Fruit fly (Drosophila melanogaster) whole organism, embryonic: ENCODE measurements around the gene Nthl1.

Experiments used
- Antp ChIP-seq: fragments of 200-800 bp; sonication (Bioruptor generic); optimal IDR thresholded peaks from 3 replicates; lab custom pipeline; 2016; ENCODE audit warnings: missing biosample characterization, missing genetic modification characterization
- CG10209 ChIP-seq: fragments of 200-800 bp; sonication (Bioruptor generic); optimal IDR thresholded peaks from 3 replicates; lab custom pipeline; 2017; ENCODE audit warnings: missing biosample characterization, mild to moderate bottlenecking, missing genetic modification characterization, missing genetic modification reagents
- CG10321 ChIP-seq: fragments of 200-800 bp; sonication (Bioruptor generic); IDR thresholded peaks from 2 replicates; pipeline ENCODE4 v1.3.6; 2022; ENCODE audit warnings: missing biosample characterization, missing genetic modification characterization
- CG11504 ChIP-seq: fragments of 200-800 bp; sonication (Bioruptor generic); optimal IDR thresholded peaks from 3 replicates; lab custom pipeline; 2019; ENCODE audit warnings: missing biosample characterization, mild to moderate bottlenecking, missing genetic modification characterization, moderate library complexity
- CG11560 ChIP-seq: fragments of 200-800 bp; sonication (Bioruptor generic); IDR thresholded peaks from 3 replicates; pipeline ENCODE4 v1.3.6; 2022; ENCODE audit warnings: missing biosample characterization, missing genetic modification characterization
- CG12219 ChIP-seq: fragments of 200-800 bp; sonication (Bioruptor generic); optimal IDR thresholded peaks from 3 replicates; lab custom pipeline; 2018; ENCODE audit warnings: missing biosample characterization, mild to moderate bottlenecking, missing genetic modification characterization
- CG12236 ChIP-seq: fragments of 200-800 bp; sonication (Bioruptor generic); optimal IDR thresholded peaks from 2 replicates; lab custom pipeline; 2016; ENCODE audit warnings: missing biosample characterization, missing genetic modification characterization
- CG16863 ChIP-seq: fragments of 200-800 bp; sonication (Bioruptor generic); optimal IDR thresholded peaks from 3 replicates; lab custom pipeline; 2016; ENCODE audit warnings: missing biosample characterization, missing genetic modification characterization
- CG17328 ChIP-seq: fragments of 200-800 bp; sonication (Bioruptor generic); IDR thresholded peaks from 2 replicates; pipeline ENCODE4 v1.3.6; 2022; ENCODE audit warnings: missing biosample characterization, missing genetic modification characterization
- CG18262 ChIP-seq: fragments of 200-800 bp; optimal IDR thresholded peaks from 3 replicates; lab custom pipeline; 2019; ENCODE audit warnings: missing biosample characterization, mild to moderate bottlenecking, missing genetic modification characterization, moderate library complexity
- CG2712 ChIP-seq: fragments of 200-800 bp; optimal IDR thresholded peaks from 3 replicates; lab custom pipeline; 2019; ENCODE audit warnings: missing biosample characterization, mild to moderate bottlenecking, missing genetic modification characterization, moderate library complexity
- CG31365 ChIP-seq: fragments of 200-800 bp; sonication (Bioruptor generic); optimal IDR thresholded peaks from 2 replicates; lab custom pipeline; 2018; ENCODE audit warnings: missing biosample characterization, mild to moderate bottlenecking, missing genetic modification characterization
- CG3995 ChIP-seq: fragments of 200-800 bp; sonication (Bioruptor generic); optimal IDR thresholded peaks from 3 replicates; lab custom pipeline; 2016; ENCODE audit warnings: missing biosample characterization, missing genetic modification characterization
- CG42726 ChIP-seq: fragments of 200-800 bp; sonication (Bioruptor generic); IDR thresholded peaks from 2 replicates; pipeline ENCODE4 v1.3.6; 2022; ENCODE audit warnings: missing biosample characterization, missing genetic modification characterization; ENCODE audit not compliant: partially characterized antibody
- CG4328 ChIP-seq: fragments of 200-800 bp; sonication (Bioruptor generic); optimal IDR thresholded peaks from 3 replicates; lab custom pipeline; 2017; ENCODE audit warnings: missing biosample characterization, missing genetic modification reagents, missing genetic modification characterization
- CG43689 ChIP-seq: fragments of 200-800 bp; sonication (Bioruptor generic); IDR thresholded peaks from 2 replicates; pipeline ENCODE4 v1.3.6; 2022; ENCODE audit warnings: missing biosample characterization, missing genetic modification characterization
- CG4707 ChIP-seq: fragments of 200-800 bp; sonication (Bioruptor generic); optimal IDR thresholded peaks from 2 replicates; lab custom pipeline; 2018; ENCODE audit warnings: missing biosample characterization, mild to moderate bottlenecking, missing genetic modification characterization, moderate library complexity
- CG6175 ChIP-seq: fragments of 200-800 bp; sonication (Bioruptor generic); IDR thresholded peaks from 3 replicates; pipeline ENCODE4 v1.3.6; 2022; ENCODE audit warnings: missing biosample characterization, missing genetic modification characterization
- CG6254 ChIP-seq: fragments of 200-800 bp; sonication (Bioruptor generic); optimal IDR thresholded peaks from 3 replicates; lab custom pipeline; 2017; ENCODE audit warnings: mild to moderate bottlenecking, missing biosample characterization, missing genetic modification reagents, missing genetic modification characterization
- CG7271 ChIP-seq: fragments of 200-800 bp; sonication (Bioruptor generic); optimal IDR thresholded peaks from 2 replicates; lab custom pipeline; 2018; ENCODE audit warnings: missing biosample characterization, mild to moderate bottlenecking, missing genetic modification characterization, moderate library complexity
- CG7839 ChIP-seq: fragments of 200-800 bp; sonication (Bioruptor generic); optimal IDR thresholded peaks from 3 replicates; lab custom pipeline; 2018; ENCODE audit warnings: missing biosample characterization, mild to moderate bottlenecking, missing genetic modification characterization, moderate library complexity
- CG9727 ChIP-seq: fragments of 200-800 bp; sonication (Bioruptor generic); optimal IDR thresholded peaks from 3 replicates; lab custom pipeline; 2017; ENCODE audit warnings: missing biosample characterization, mild to moderate bottlenecking, missing genetic modification characterization
- CG9797 ChIP-seq: fragments of 200-800 bp; sonication (Bioruptor generic); optimal IDR thresholded peaks from 3 replicates; lab custom pipeline; 2018; ENCODE audit warnings: missing biosample characterization, mild to moderate bottlenecking, missing genetic modification characterization
- CrebB ChIP-seq: fragments of 200-800 bp; sonication (Bioruptor generic); optimal IDR thresholded peaks from 3 replicates; lab custom pipeline; 2018; ENCODE audit warnings: missing biosample characterization, mild to moderate bottlenecking, missing genetic modification characterization
- E2f1 ChIP-seq: fragments of 200-800 bp; sonication (Bioruptor generic); IDR thresholded peaks from 2 replicates; pipeline ENCODE4 v1.3.6; 2022; ENCODE audit warnings: missing biosample characterization, missing genetic modification characterization
- E2f2 ChIP-seq: fragments of 200-800 bp; sonication (Bioruptor generic); IDR thresholded peaks from 2 replicates; pipeline ENCODE4 v1.3.6; 2022; ENCODE audit warnings: missing biosample characterization, missing genetic modification characterization
- Hand ChIP-seq: fragments of 200-800 bp; sonication (Bioruptor generic); optimal IDR thresholded peaks from 2 replicates; lab custom pipeline; 2017; ENCODE audit warnings: mild to moderate bottlenecking, missing biosample characterization, missing genetic modification reagents, missing genetic modification characterization
- Hr51 ChIP-seq, 2 experiments: fragments of 200-800 bp; sonication (Bioruptor generic); optimal IDR thresholded peaks; 2 replicates in 1 of 2; 3 replicates in 1 of 2; lab custom pipeline; 2016 to 2018; ENCODE audit warnings: missing biosample characterization in 2 of 2, missing genetic modification characterization in 2 of 2, mild to moderate bottlenecking in 1 of 2, moderate library complexity in 1 of 2
- Jarid2 ChIP-seq: fragments of 200-800 bp; sonication (Bioruptor generic); optimal IDR thresholded peaks from 3 replicates; lab custom pipeline; 2017; ENCODE audit warnings: mild to moderate bottlenecking, missing biosample characterization, missing genetic modification reagents, missing genetic modification characterization
- Max ChIP-seq: fragments of 200-800 bp; sonication (Bioruptor generic); optimal IDR thresholded peaks from 2 replicates; lab custom pipeline; 2016; ENCODE audit warnings: missing biosample characterization, mild to moderate bottlenecking, missing genetic modification characterization
- Mes4 ChIP-seq: fragments of 200-800 bp; sonication (Bioruptor generic); optimal IDR thresholded peaks from 2 replicates; lab custom pipeline; 2016; ENCODE audit warnings: missing biosample characterization, missing genetic modification characterization
- NFAT ChIP-seq: fragments of 200-800 bp; sonication (Bioruptor generic); IDR thresholded peaks from 2 replicates; pipeline ENCODE4 v1.3.6; 2022; ENCODE audit warnings: missing biosample characterization, missing genetic modification characterization
- Optix ChIP-seq: fragments of 200-800 bp; sonication (Bioruptor generic); IDR thresholded peaks from 3 replicates; pipeline ENCODE4 v1.3.6; 2022; ENCODE audit warnings: missing biosample characterization, missing genetic modification characterization
- Rx ChIP-seq: fragments of 200-800 bp; sonication (Bioruptor generic); IDR thresholded peaks from 2 replicates; pipeline ENCODE4 v1.3.6; 2022; ENCODE audit warnings: missing biosample characterization, missing genetic modification characterization
- Sin3A ChIP-seq: fragments of >200 bp; optimal IDR thresholded peaks from 2 replicates; lab custom pipeline; 2018
- Taf1 ChIP-seq: fragments of 200-800 bp; sonication (Bioruptor generic); IDR thresholded peaks from 2 replicates; pipeline ENCODE4 v1.3.6; 2022; ENCODE audit warnings: missing biosample characterization, missing genetic modification characterization
- br ChIP-seq: fragments of >200 bp; optimal IDR thresholded peaks from 2 replicates; lab custom pipeline; 2017
- btn ChIP-seq: fragments of 200-800 bp; sonication (Bioruptor generic); optimal IDR thresholded peaks from 2 replicates; lab custom pipeline; 2016; ENCODE audit warnings: missing biosample characterization, missing genetic modification characterization
- chm ChIP-seq: fragments of 200-800 bp; sonication (Bioruptor generic); IDR thresholded peaks from 2 replicates; pipeline ENCODE4 v1.3.6; 2022; ENCODE audit warnings: missing biosample characterization, missing genetic modification characterization
- dpn ChIP-seq, 2 experiments: fragments of 200-800 bp; sonication (Bioruptor generic); optimal IDR thresholded peaks; 3 replicates each; lab custom pipeline; 2016; ENCODE audit warnings: missing biosample characterization in 2 of 2, missing genetic modification characterization in 2 of 2
- emc ChIP-seq: fragments of 200-800 bp; sonication (Bioruptor generic); optimal IDR thresholded peaks from 2 replicates; lab custom pipeline; 2016; ENCODE audit warnings: missing biosample characterization, missing genetic modification characterization
- en ChIP-seq: fragments of 200-800 bp; sonication (Bioruptor generic); optimal IDR thresholded peaks from 2 replicates; lab custom pipeline; 2016; ENCODE audit warnings: missing biosample characterization, missing genetic modification characterization
- jing ChIP-seq: fragments of 200-800 bp; sonication (Bioruptor generic); optimal IDR thresholded peaks from 2 replicates; lab custom pipeline; 2018; ENCODE audit warnings: missing biosample characterization, mild to moderate bottlenecking, missing genetic modification characterization
- lov ChIP-seq, 2 experiments: fragments of 200-800 bp in 1 of 2; fragments of >200 bp in 1 of 2; sonication (Bioruptor generic) in 1 of 2; IDR thresholded peaks in 1 of 2; optimal IDR thresholded peaks in 1 of 2; 2 replicates in 1 of 2; 3 replicates in 1 of 2; pipeline versions ENCODE4 v1.3.6 to Lab custom; 2017 to 2022; ENCODE audit warnings: missing biosample characterization in 1 of 2, missing genetic modification characterization in 1 of 2
- oc ChIP-seq: fragments of 200-800 bp; sonication (Bioruptor generic); optimal IDR thresholded peaks from 2 replicates; lab custom pipeline; 2018; ENCODE audit warnings: missing biosample characterization, mild to moderate bottlenecking, missing genetic modification characterization, moderate library complexity
- prd ChIP-seq, 3 experiments: fragments of >200 bp in 2 of 3; fragments of 200-800 bp in 1 of 3; sonication (Bioruptor generic) in 1 of 3; optimal IDR thresholded peaks in 2 of 3; IDR thresholded peaks in 1 of 3; 2 replicates in 2 of 3; 3 replicates in 1 of 3; pipeline versions ENCODE4 v1.3.6 to Lab custom; 2017 to 2022; ENCODE audit warnings: missing biosample characterization in 1 of 3, missing genetic modification characterization in 1 of 3
- slou ChIP-seq: fragments of 200-800 bp; sonication (Bioruptor generic); optimal IDR thresholded peaks from 3 replicates; lab custom pipeline; 2016; ENCODE audit warnings: missing biosample characterization, missing genetic modification characterization
- sqz ChIP-seq: fragments of 200-800 bp; sonication (Bioruptor generic); optimal IDR thresholded peaks from 3 replicates; lab custom pipeline; 2018; ENCODE audit warnings: missing biosample characterization, mild to moderate bottlenecking, missing genetic modification characterization
- tup ChIP-seq: fragments of 200-800 bp; sonication (Bioruptor generic); optimal IDR thresholded peaks from 2 replicates; lab custom pipeline; 2016; ENCODE audit warnings: missing biosample characterization, mild to moderate bottlenecking, missing genetic modification characterization, moderate library complexity
- unpg ChIP-seq: fragments of 200-800 bp; sonication (Bioruptor generic); optimal IDR thresholded peaks from 3 replicates; lab custom pipeline; 2018; ENCODE audit warnings: missing biosample characterization, mild to moderate bottlenecking, missing genetic modification characterization, moderate library complexity
- usp ChIP-seq: fragments of >200 bp; optimal IDR thresholded peaks from 2 replicates; lab custom pipeline; 2017; ENCODE audit warnings: missing biosample characterization, missing genetic modification characterization

Gene Nthl1

DNA sequence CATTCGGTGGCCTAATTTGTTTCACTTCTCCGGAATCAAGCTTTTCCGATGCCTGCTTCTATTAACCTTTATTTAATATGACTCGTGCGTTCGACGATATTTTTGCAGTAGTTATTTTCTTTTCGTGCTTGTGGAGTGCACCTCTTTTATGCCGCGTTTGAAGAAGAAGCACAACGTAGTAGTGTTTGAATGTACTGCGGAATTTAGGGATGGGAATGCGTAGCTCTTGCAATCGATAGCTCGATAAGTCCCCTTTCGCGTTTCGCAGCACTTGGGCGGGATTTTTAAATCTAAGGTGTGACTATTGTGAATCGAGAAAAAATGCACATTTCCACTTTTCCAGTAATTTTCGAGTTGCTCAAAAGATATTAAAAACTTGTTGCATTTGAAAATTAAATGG lies 8.9 kb downstream of the Nthl1 start, which contains the start of the genes CG43739 and sky (continued):
- no peak for TF ChIP-seq CG31365 (tag; lab: Kevin White, UChicago)
- TF ChIP-seq CG3995 (GFP tag; lab: Kevin White, UChicago) = peak; percentile 36
- no peak for TF ChIP-seq Jarid2 (GFP tag; lab: Kevin White, UChicago)
- peak; percentile 32; the same call in 1 of the 2 replicates for TF ChIP-seq chm (GFP tag; lab: Robert Waterston, UW)
- peak; percentile 99 for TF ChIP-seq E2f2
- no peak for TF ChIP-seq CG4707 (GFP tag; lab: Kevin White, UChicago)
- no peak for TF ChIP-seq CG17328 (GFP tag; lab: Robert Waterston, UW)
- no peak for TF ChIP-seq CG43689 (GFP tag; lab: Robert Waterston, UW)
- no peak for TF ChIP-seq Mes4 (GFP tag; lab: Kevin White, UChicago)
- TF ChIP-seq tup (GFP tag; lab: Kevin White, UChicago) = no peak
- peak in 1 of 2 experiments; percentile 35 for TF ChIP-seq Hr51 (GFP tag; optimal IDR thresholded peaks at IDR 0.05; lab: Kevin White, UChicago)
- no peak for TF ChIP-seq CG10321 (GFP tag; lab: Robert Waterston, UW)
- no peak for TF ChIP-seq CG12236 (GFP tag; lab: Kevin White, UChicago)
- TF ChIP-seq CG12219 = no peak
- no peak for TF ChIP-seq en
- no peak for TF ChIP-seq Hand (GFP tag; lab: Kevin White, UChicago)
- TF ChIP-seq Antp (GFP tag; lab: Kevin White, UChicago) = peak; percentile 54
- TF ChIP-seq lov (optimal IDR thresholded peaks at IDR 0.05; lab: Kevin White, UChicago) = no peak
- TF ChIP-seq lov (GFP tag; IDR thresholded peaks at IDR 0.05; lab: Robert Waterston, UW) = 0 out of 3 replicates have a peak, but pooled peaks have one; percentile 22
- TF ChIP-seq Rx = no peak
- no peak for TF ChIP-seq CG7271 (tag; lab: Kevin White, UChicago)
- peak; percentile 28 for TF ChIP-seq CG9797 (GFP tag; lab: Kevin White, UChicago)
- no peak for TF ChIP-seq btn (GFP tag; lab: Kevin White, UChicago)
- no peak for TF ChIP-seq CG18262
- TF ChIP-seq CrebB = no peak
- TF ChIP-seq prd (optimal IDR thresholded peaks at IDR 0.05; lab: Kevin White, UChicago) = no peak
- peak; percentile 36; the same call in 1 of the 3 replicates for TF ChIP-seq prd (GFP tag; IDR thresholded peaks at IDR 0.05; lab: Robert Waterston, UW)
- TF ChIP-seq CG42726 (GFP tag; lab: Robert Waterston, UW) = peak; percentile 90
- TF ChIP-seq E2f1 (GFP tag; lab: Robert Waterston, UW) = no peak
- peak; percentile 4 for TF ChIP-seq CG10209 (GFP tag; lab: Kevin White, UChicago)
- no peak for TF ChIP-seq slou (GFP tag; lab: Kevin White, UChicago)
- no peak for TF ChIP-seq jing (GFP tag; lab: Kevin White, UChicago)
- TF ChIP-seq br (lab: Kevin White, UChicago) = no peak
- TF ChIP-seq CG6175 (GFP tag; lab: Robert Waterston, UW) = no peak
- TF ChIP-seq CG7839 (tag; lab: Kevin White, UChicago) = no peak
- TF ChIP-seq NFAT (GFP tag; lab: Robert Waterston, UW) = no peak
- TF ChIP-seq dpn (GFP tag; optimal IDR thresholded peaks at IDR 0.05; lab: Kevin White, UChicago) = peak; percentile 15 to 52
- TF ChIP-seq CG16863 (GFP tag; lab: Kevin White, UChicago) = no peak
- no peak for TF ChIP-seq emc (GFP tag; lab: Kevin White, UChicago)
- TF ChIP-seq CG4328 = peak; percentile 4
- TF ChIP-seq Optix (GFP tag; lab: Robert Waterston, UW) = no peak
- no peak for TF ChIP-seq unpg (GFP tag; lab: Kevin White, UChicago)
- TF ChIP-seq Sin3A (lab: Kevin White, UChicago) = peak; percentile 70
- TF ChIP-seq usp (GFP tag; lab: Kevin White, UChicago) = no peak
- TF ChIP-seq CG2712 (tag; lab: Kevin White, UChicago) = peak; percentile 36
- TF ChIP-seq oc = no peak
- TF ChIP-seq Max (GFP tag; lab: Kevin White, UChicago) = no peak
- no peak for TF ChIP-seq Taf1 (GFP tag; lab: Robert Waterston, UW)
- no peak for TF ChIP-seq CG11560 (tag; lab: Robert Waterston, UW)
- peak; percentile 13 for TF ChIP-seq CG11504 (tag; lab: Kevin White, UChicago)
- TF ChIP-seq sqz (GFP tag; lab: Kevin White, UChicago) = no peak
- no peak for TF ChIP-seq CG9727 (GFP tag; lab: Kevin White, UChicago)
- TF ChIP-seq CG6254 (GFP tag; lab: Kevin White, UChicago) = no peak
